Worm (Caenorhabditis elegans) whole organism, L1 larva: ENCODE measurements around the gene srz-91.

Experiments used
- hlh-4 ChIP-seq: sonication (generic microtip); optimal IDR thresholded peaks from 2 replicates; lab custom pipeline; 2016; ENCODE audit warnings: mild to moderate bottlenecking, missing genetic modification characterization, missing compliant biosample characterization
- nhr-85 ChIP-seq: sonication (generic microtip); peaks from one replicate; lab custom pipeline; 2016; ENCODE audit warnings: missing genetic modification characterization, inconsistent platforms, missing compliant biosample characterization

The srz-91 gene

ce11 chrV:17658824-17659223 lies 50.9 kb downstream of the srz-91 start:
- TF ChIP-seq hlh-4 (tag; lab: Kevin White, UChicago) (no peak), nhr-85 (tag; lab: Kevin White, UChicago) (peak; percentile 5)
